Worm (Caenorhabditis elegans) whole organism, L1 larva: ENCODE results near the gene mrck-1.

ENCODE experiments used
- C16A3.4 ChIP-seq: fragments of 150-350 bp; optimal IDR thresholded peaks from 2 replicates; lab custom pipeline; 2014; ENCODE audit warnings: missing biosample characterization, missing genetic modification characterization
- blmp-1 ChIP-seq: fragments of 150-350 bp; optimal IDR thresholded peaks from 2 replicates; lab custom pipeline; 2014; ENCODE audit warnings: missing biosample characterization, missing genetic modification characterization
- ceh-88 ChIP-seq: fragments of 200-800 bp; sonication (Bioruptor generic); IDR thresholded peaks from 2 replicates; pipeline ENCODE4 v1.3.6; 2022; ENCODE audit warnings: missing genetic modification characterization, missing compliant biosample characterization
- ces-1 ChIP-seq: fragments of 150-350 bp; optimal IDR thresholded peaks from 2 replicates; lab custom pipeline; 2014; ENCODE audit warnings: missing biosample characterization, missing genetic modification reagents, missing genetic modification characterization
- dpl-1 ChIP-seq, 3 experiments: fragments of 150-350 bp in 2 of 3; sonication (generic microtip) in 1 of 3; optimal IDR thresholded peaks; 2 replicates each; lab custom pipeline; 2014 to 2017; ENCODE audit warnings: missing biosample characterization in 3 of 3, missing genetic modification characterization in 3 of 3, missing genetic modification reagents in 3 of 3
- efl-1 ChIP-seq, 4 experiments: fragments of 150-350 bp; optimal IDR thresholded peaks in 3 of 4; peaks in 1 of 4; 1 replicate in 1 of 4; 2 replicates in 3 of 4; lab custom pipeline; 2014; ENCODE audit warnings: missing biosample characterization in 2 of 4, missing genetic modification characterization in 2 of 4, missing genetic modification reagents in 2 of 4
- elt-2 ChIP-seq: sonication (generic microtip); optimal IDR thresholded peaks from 2 replicates; lab custom pipeline; 2016; ENCODE audit warnings: missing genetic modification characterization, mild to moderate bottlenecking, inconsistent platforms, missing compliant biosample characterization, missing genetic modification reagents
- fkh-8 ChIP-seq: sonication (generic microtip); optimal IDR thresholded peaks from 2 replicates; lab custom pipeline; 2016; ENCODE audit warnings: mild to moderate bottlenecking, missing genetic modification characterization, missing compliant biosample characterization
- grh-1 ChIP-seq: fragments of 200-800 bp; sonication (Bioruptor generic); IDR thresholded peaks from 2 replicates; pipeline ENCODE4 v1.3.6; 2022; ENCODE audit warnings: missing genetic modification reagents, missing genetic modification characterization, missing compliant biosample characterization
- jun-1 ChIP-seq: fragments of 150-350 bp; optimal IDR thresholded peaks from 2 replicates; lab custom pipeline; 2014; ENCODE audit warnings: missing biosample characterization, missing genetic modification reagents, missing genetic modification characterization
- lin-13 ChIP-seq: fragments of 150-350 bp; optimal IDR thresholded peaks from 2 replicates; lab custom pipeline; 2014; ENCODE audit warnings: missing biosample characterization, missing genetic modification reagents, missing genetic modification characterization
- lin-14 ChIP-seq: fragments of 200-800 bp; sonication (Bioruptor generic); optimal IDR thresholded peaks from 2 replicates; lab custom pipeline; 2018; ENCODE audit warnings: mild to moderate bottlenecking, missing genetic modification characterization, moderate library complexity, missing compliant biosample characterization
- lin-35 ChIP-seq, 2 experiments: fragments of 150-350 bp; optimal IDR thresholded peaks; 2 replicates each; lab custom pipeline; 2014; ENCODE audit warnings: missing biosample characterization in 2 of 2, missing genetic modification characterization in 2 of 2, missing genetic modification reagents in 2 of 2
- mef-2 ChIP-seq: fragments of 150-350 bp; optimal IDR thresholded peaks from 2 replicates; lab custom pipeline; 2014; ENCODE audit warnings: missing biosample characterization, missing genetic modification characterization
- nhr-237 ChIP-seq: fragments of 150-350 bp; optimal IDR thresholded peaks from 2 replicates; lab custom pipeline; 2014; ENCODE audit warnings: missing biosample characterization, missing genetic modification characterization
- nhr-76 ChIP-seq: sonication (generic microtip); optimal IDR thresholded peaks from 2 replicates; lab custom pipeline; 2017; ENCODE audit warnings: missing biosample characterization, missing genetic modification characterization
- nhr-84 ChIP-seq: sonication (generic microtip); optimal IDR thresholded peaks from 2 replicates; lab custom pipeline; 2017; ENCODE audit warnings: missing biosample characterization, missing genetic modification characterization
- nhr-85 ChIP-seq: sonication (generic microtip); peaks from one replicate; lab custom pipeline; 2016; ENCODE audit warnings: missing genetic modification characterization, inconsistent platforms, missing compliant biosample characterization
- pqm-1 ChIP-seq: sonication (generic microtip); optimal IDR thresholded peaks from 3 replicates; lab custom pipeline; 2017; ENCODE audit warnings: missing biosample characterization, missing genetic modification characterization
- skn-1 ChIP-seq: fragments of 150-350 bp; optimal IDR thresholded peaks from 2 replicates; lab custom pipeline; 2014; ENCODE audit warnings: missing biosample characterization, missing genetic modification characterization
- snpc-4 ChIP-seq: fragments of 150-350 bp; optimal IDR thresholded peaks from 2 replicates; lab custom pipeline; 2014; ENCODE audit warnings: missing biosample characterization, missing genetic modification characterization
- sox-4 ChIP-seq: sonication (generic microtip); optimal IDR thresholded peaks from 2 replicates; lab custom pipeline; 2016; ENCODE audit warnings: missing genetic modification characterization, missing compliant biosample characterization
- sptf-1 ChIP-seq: fragments of 150-350 bp; optimal IDR thresholded peaks from 2 replicates; lab custom pipeline; 2014; ENCODE audit warnings: missing biosample characterization, missing genetic modification characterization
- tbx-2 ChIP-seq: sonication (generic microtip); optimal IDR thresholded peaks from 2 replicates; lab custom pipeline; 2016; ENCODE audit warnings: missing genetic modification characterization, missing compliant biosample characterization
- unc-30 ChIP-seq: sonication (generic microtip); optimal IDR thresholded peaks from 2 replicates; lab custom pipeline; 2017; ENCODE audit warnings: missing biosample characterization, missing genetic modification characterization
- unc-62 ChIP-seq: fragments of 150-350 bp; optimal IDR thresholded peaks from 2 replicates; lab custom pipeline; 2014; ENCODE audit warnings: missing biosample characterization, missing genetic modification reagents, missing genetic modification characterization
- vab-15 ChIP-seq: sonication (generic microtip); optimal IDR thresholded peaks from 2 replicates; lab custom pipeline; 2017; ENCODE audit warnings: missing genotype, mild to moderate bottlenecking, missing genetic modification characterization, missing compliant biosample characterization
- xbp-1 ChIP-seq: sonication (generic microtip); optimal IDR thresholded peaks from 2 replicates; lab custom pipeline; 2016; ENCODE audit warnings: missing genetic modification characterization, missing compliant biosample characterization
- zag-1 ChIP-seq: fragments of 150-350 bp; optimal IDR thresholded peaks from 2 replicates; lab custom pipeline; 2014; ENCODE audit warnings: missing biosample characterization, missing genetic modification characterization
- zip-4 ChIP-seq: fragments of 200-800 bp; sonication (Bioruptor generic); optimal IDR thresholded peaks from 2 replicates; lab custom pipeline; 2018; ENCODE audit warnings: mild to moderate bottlenecking, missing genetic modification characterization, moderate library complexity, missing compliant biosample characterization
- ztf-11 ChIP-seq, 2 experiments: sonication (generic microtip); optimal IDR thresholded peaks; 2 replicates each; lab custom pipeline; 2016 to 2017; ENCODE audit warnings: missing genetic modification characterization in 2 of 2, missing biosample characterization in 1 of 2, missing compliant biosample characterization in 1 of 2

Gene mrck-1

ce11 chrV:6213216-6213735 is 53.8 kb downstream of the mrck-1 start:
- TF ChIP-seq nhr-237 (tag; lab: Kevin White, UChicago) (no peak), efl-1 (optimal IDR thresholded peaks at IDR 0.05; lab: Kevin White, UChicago) (no peak), efl-1 (GFP tag; optimal IDR thresholded peaks at IDR 0.05 in 1 of 2; lab: Kevin White, UChicago) (peak in 1 of 2 experiments; percentile 12), blmp-1 (tag; lab: Kevin White, UChicago) (peak; percentile 42), nhr-85 (tag; lab: Kevin White, UChicago) (peak; percentile 56)

- TF ChIP-seq lin-14 (GFP tag; lab: Kevin White, UChicago) = peak; percentile 47
- no peak for TF ChIP-seq zip-4 (GFP tag; lab: Kevin White, UChicago)
- no peak for TF ChIP-seq dpl-1 (GFP tag; optimal IDR thresholded peaks at IDR 0.05; lab: Kevin White, UChicago)
- no peak for TF ChIP-seq tbx-2 (tag; lab: Kevin White, UChicago)
- no peak for TF ChIP-seq vab-15 (tag; lab: Kevin White, UChicago)
- no peak for TF ChIP-seq zag-1 (tag; lab: Kevin White, UChicago)
- TF ChIP-seq skn-1 = no peak
- no peak for TF ChIP-seq C16A3.4
These were observed 54.5 kb downstream of the mrck-1 start for ce11 chrV:6212566-6212965.

ce11 chrV:6211509-6211908 is 55.6 kb downstream of the mrck-1 start:
- no peak for TF ChIP-seq lin-13
- peak; percentile 13 for TF ChIP-seq lin-14 (GFP tag; lab: Kevin White, UChicago)
- no peak for TF ChIP-seq fkh-8 (tag; lab: Kevin White, UChicago)
- TF ChIP-seq efl-1 (optimal IDR thresholded peaks at IDR 0.05; lab: Kevin White, UChicago) = no peak
- peak in 1 of 2 experiments; percentile 89 for TF ChIP-seq efl-1 (GFP tag; optimal IDR thresholded peaks at IDR 0.05 in 1 of 2; lab: Kevin White, UChicago)
- peak; percentile 22 for TF ChIP-seq elt-2 (tag; lab: Kevin White, UChicago)
- TF ChIP-seq, all 84 proteins: peak for 3

ce11 chrV:6209930-6210647 is 57.0 kb downstream of the mrck-1 start:
- TF ChIP-seq nhr-84 (tag; lab: Kevin White, UChicago) = no peak
- no peak for TF ChIP-seq snpc-4
- peak; percentile 32 for TF ChIP-seq jun-1 (tag; lab: Kevin White, UChicago)
- no peak for TF ChIP-seq ztf-11 (tag; optimal IDR thresholded peaks at IDR 0.05; lab: Kevin White, UChicago)
- no peak for TF ChIP-seq xbp-1 (tag; lab: Kevin White, UChicago)
- TF ChIP-seq unc-62 (GFP tag; lab: Kevin White, UChicago) = no peak
- TF ChIP-seq elt-2 (tag; lab: Kevin White, UChicago) = peak; percentile 23
- TF ChIP-seq skn-1 = no peak
- no peak for TF ChIP-seq ceh-88 (GFP tag; lab: Robert Waterston, UW)
- no peak for TF ChIP-seq unc-30 (tag; lab: Kevin White, UChicago)
- no peak for TF ChIP-seq ces-1

- no peak for TF ChIP-seq lin-35 (GFP tag; optimal IDR thresholded peaks at IDR 0.05; lab: Kevin White, UChicago)
- no peak for TF ChIP-seq mef-2 (tag; lab: Kevin White, UChicago)
- no peak for TF ChIP-seq sox-4
- no peak for TF ChIP-seq sptf-1 (tag; lab: Kevin White, UChicago)
- TF ChIP-seq tbx-2 (tag; lab: Kevin White, UChicago) = no peak
- no peak for TF ChIP-seq grh-1 (GFP tag; lab: Robert Waterston, UW)
- TF ChIP-seq ceh-88 (GFP tag; lab: Robert Waterston, UW) = no peak
- no peak for TF ChIP-seq nhr-76 (tag; lab: Kevin White, UChicago)
- no peak for TF ChIP-seq pqm-1 (tag; lab: Kevin White, UChicago)
These were observed 58.5 kb downstream of the mrck-1 start, which contains the start of gene rme-1 for ce11 chrV:6208585-6208984. Gene rme-1, plus strand, starts transcription at chrV:6208885.
